Fruit fly (Drosophila melanogaster) whole organism, prepupa: ENCODE data around the gene Ser7.
A peak's percentile ranks its signal among the peaks of the same experiment; 100 is the strongest.

Source experiments
- CG11294 ChIP-seq: fragments of 200-800 bp; sonication (Bioruptor generic); IDR thresholded peaks from 2 replicates; pipeline ENCODE4 v1.3.6; 2022; ENCODE audit warnings: missing biosample characterization, missing genetic modification characterization
- CG31627 ChIP-seq: fragments of 200-800 bp; sonication (Bioruptor generic); optimal IDR thresholded peaks from 3 replicates; lab custom pipeline; 2016; ENCODE audit warnings: missing biosample characterization, missing genetic modification characterization
- CG32006 ChIP-seq: fragments of 200-800 bp; sonication (Bioruptor generic); optimal IDR thresholded peaks from 3 replicates; lab custom pipeline; 2017; ENCODE audit warnings: missing biosample characterization, mild to moderate bottlenecking, missing genetic modification characterization
- CG3919 ChIP-seq: fragments of 200-800 bp; sonication (Bioruptor generic); optimal IDR thresholded peaks from 3 replicates; lab custom pipeline; 2016; ENCODE audit warnings: missing biosample characterization, missing genetic modification characterization
- Hr38 ChIP-seq: sonication (Bioruptor generic); optimal IDR thresholded peaks from 2 replicates; lab custom pipeline; 2016; ENCODE audit warnings: missing biosample characterization, missing genetic modification characterization
- Sox15 ChIP-seq: fragments of 200-800 bp; sonication (Bioruptor generic); optimal IDR thresholded peaks from 3 replicates; lab custom pipeline; 2016; ENCODE audit warnings: missing biosample characterization, missing genetic modification characterization
- achi ChIP-seq: fragments of 200-800 bp; sonication (Bioruptor generic); optimal IDR thresholded peaks from 3 replicates; lab custom pipeline; 2016; ENCODE audit warnings: missing biosample characterization, missing genetic modification characterization

DNA sequence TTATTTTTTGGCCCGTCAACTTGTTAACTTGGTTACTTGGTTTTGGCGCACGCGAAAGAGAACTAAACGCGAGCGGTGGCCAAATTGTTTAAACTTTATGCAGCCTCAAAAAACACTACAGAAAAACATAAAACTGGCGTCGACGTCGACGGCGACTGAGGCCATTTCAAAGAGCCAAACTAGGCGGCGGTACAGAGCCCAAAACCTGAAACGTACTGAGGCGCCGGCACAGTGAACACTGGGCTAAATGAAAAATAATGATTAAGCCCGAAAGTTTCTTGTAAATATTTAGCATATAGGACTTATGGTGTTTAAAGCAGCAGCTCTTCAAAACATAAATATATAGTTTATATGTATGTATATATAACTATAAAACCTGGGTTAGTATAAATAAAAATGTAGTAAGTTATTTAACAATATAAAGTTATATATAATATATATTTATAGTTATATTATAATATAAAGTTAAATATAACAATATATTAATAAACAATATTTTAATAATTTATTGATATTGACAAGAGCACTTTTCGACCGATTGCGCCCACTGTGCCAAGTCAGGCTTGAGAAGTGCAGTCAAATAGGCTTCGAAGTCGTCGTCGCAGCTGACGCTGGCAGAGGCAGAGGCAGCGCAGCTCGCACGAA, 34.6 kb downstream of the Ser7 start, which contains the start of gene CG15249:
- TF ChIP-seq Hr38 (GFP tag; lab: Kevin White, UChicago) (no peak), achi (GFP tag; lab: Kevin White, UChicago) (peak; percentile 53), Sox15 (GFP tag; lab: Kevin White, UChicago) (no peak), CG11294 (GFP tag; lab: Robert Waterston, UW) (no peak; the same call in 1 of the 2 replicates), CG31627 (GFP tag; lab: Kevin White, UChicago) (no peak), CG32006 (GFP tag; lab: Kevin White, UChicago) (peak; percentile 86), CG3919 (GFP tag; lab: Kevin White, UChicago) (peak; percentile 47)
